Fruit fly (Drosophila melanogaster): ENCODE results near the gene nrv2.

dm6 chr2L:6805783-6806182, 7.1 kb upstream of the nrv2 start, which contains the start of gene CG17375:
- TF ChIP-seq CG42726 (GFP tag; IDR thresholded peaks at IDR 0.05; ENCODE audit: partially characterized antibody) (no peak), CG18262 (tag; optimal IDR thresholded peaks at IDR 0.05) (no peak), Hand (GFP tag; optimal IDR thresholded peaks at IDR 0.05) (no peak), jumu (GFP tag; optimal IDR thresholded peaks at IDR 0.05) (no peak), CG32772 (GFP tag; IDR thresholded peaks at IDR 0.05) (no peak), gcm (GFP tag; optimal IDR thresholded peaks at IDR 0.05) (no peak), Bteb2 (GFP tag; optimal IDR thresholded peaks at IDR 0.05) (no peak), CG2120 (GFP tag; optimal IDR thresholded peaks at IDR 0.05) (no peak), CG7556 (GFP tag; optimal IDR thresholded peaks at IDR 0.05) (no peak), CG9932 (GFP tag; IDR thresholded peaks at IDR 0.05) (no peak), Awh (GFP tag; IDR thresholded peaks at IDR 0.05) (no peak)
